Worm (Caenorhabditis elegans) whole organism, L3 larva: ENCODE data around the gene ZK380.2.

Experiments
- ZK546.5 ChIP-seq: sonication (generic microtip); optimal IDR thresholded peaks from 2 replicates; lab custom pipeline; 2017; ENCODE audit warnings: missing biosample characterization, missing genetic modification characterization
- ama-1 ChIP-seq: fragments of 150-350 bp; optimal IDR thresholded peaks from 2 replicates; lab custom pipeline; 2018
- fos-1 ChIP-seq: fragments of 150-350 bp; optimal IDR thresholded peaks from 2 replicates; lab custom pipeline; 2014; ENCODE audit warnings: missing biosample characterization, missing genetic modification characterization
- lin-15B ChIP-seq: fragments of 150-350 bp; optimal IDR thresholded peaks from 2 replicates; lab custom pipeline; 2014; ENCODE audit warnings: missing biosample characterization, missing genetic modification characterization
- unc-39 ChIP-seq: sonication (generic microtip); optimal IDR thresholded peaks from 4 replicates; lab custom pipeline; 2017; ENCODE audit warnings: missing biosample characterization, missing genetic modification characterization

- TF ChIP-seq ama-1 (lab: Kevin White, UChicago) (no peak), ZK546.5 (no peak), unc-39 (tag; lab: Kevin White, UChicago) (no peak), lin-15B (tag; lab: Kevin White, UChicago) (no peak), fos-1 (tag; lab: Kevin White, UChicago) (no peak)
Observed at ce11 chrX:1664925-1665324, 33.7 kb downstream of the ZK380.2 start, which contains the start of gene R09H3.2.
